Worm (Caenorhabditis elegans) whole organism, early embryonic: Measurements from ENCODE around the gene Y39A1A.2.

Experiments used
- B0310.2 ChIP-seq: sonication (generic microtip); optimal IDR thresholded peaks from 2 replicates; lab custom pipeline; 2016; ENCODE audit warnings: mild to moderate bottlenecking, missing genetic modification characterization, missing compliant biosample characterization
- F13C5.2 ChIP-seq: sonication (generic microtip); optimal IDR thresholded peaks from 2 replicates; lab custom pipeline; 2017; ENCODE audit warnings: mild to moderate bottlenecking, missing genetic modification characterization, inconsistent platforms, missing compliant biosample characterization
- aly-1 ChIP-seq: sonication (generic microtip); optimal IDR thresholded peaks from 2 replicates; lab custom pipeline; 2016; ENCODE audit warnings: missing genetic modification characterization, missing compliant biosample characterization
- ama-1 ChIP-seq: fragments of 150-350 bp; optimal IDR thresholded peaks from 2 replicates; lab custom pipeline; 2014
- ceh-13 ChIP-seq: fragments of 200-800 bp; sonication (Bioruptor generic); optimal IDR thresholded peaks from 2 replicates; lab custom pipeline; 2018; ENCODE audit warnings: mild to moderate bottlenecking, missing genetic modification characterization, missing compliant biosample characterization
- ceh-36 ChIP-seq: sonication (generic microtip); optimal IDR thresholded peaks from 2 replicates; lab custom pipeline; 2016; ENCODE audit warnings: missing genetic modification characterization, inconsistent platforms, missing compliant biosample characterization
- ets-7 ChIP-seq: sonication (generic microtip); optimal IDR thresholded peaks from 2 replicates; lab custom pipeline; 2016; ENCODE audit warnings: missing genotype, missing genetic modification characterization, missing compliant biosample characterization
- flt-1 ChIP-seq: fragments of 200-800 bp; sonication (Bioruptor generic); IDR thresholded peaks from 2 replicates; pipeline ENCODE4 v1.3.6; 2022; ENCODE audit warnings: missing genetic modification characterization, missing compliant biosample characterization
- hmbx-1 ChIP-seq: sonication (generic microtip); optimal IDR thresholded peaks from 2 replicates; lab custom pipeline; 2016; ENCODE audit warnings: mild to moderate bottlenecking, missing genetic modification characterization, missing compliant biosample characterization
- hmg-4 ChIP-seq: fragments of 200-800 bp; sonication (Bioruptor generic); optimal IDR thresholded peaks from 2 replicates; lab custom pipeline; 2018; ENCODE audit warnings: mild to moderate bottlenecking, missing genetic modification characterization, missing compliant biosample characterization
- hnd-1 ChIP-seq: sonication (generic microtip); optimal IDR thresholded peaks from 2 replicates; lab custom pipeline; 2016; ENCODE audit warnings: missing genetic modification characterization, missing compliant biosample characterization
- pes-1 ChIP-seq: fragments of 200-800 bp; sonication (Bioruptor generic); IDR thresholded peaks from 2 replicates; pipeline ENCODE4 v1.3.6; 2022; ENCODE audit warnings: missing genetic modification reagents, missing genetic modification characterization, missing compliant biosample characterization
- scrt-1 ChIP-seq: fragments of 200-800 bp; sonication (Bioruptor generic); IDR thresholded peaks from 2 replicates; pipeline ENCODE4 v1.3.6; 2022; ENCODE audit warnings: missing genetic modification characterization, missing compliant biosample characterization
- sea-1 ChIP-seq: fragments of 200-800 bp; sonication (Bioruptor generic); conservative IDR thresholded peaks from 2 replicates; pipeline ENCODE4 v1.3.6; 2022; ENCODE audit warnings: missing genetic modification characterization, missing compliant biosample characterization
- tbx-11 ChIP-seq: fragments of 200-800 bp; sonication (Bioruptor generic); IDR thresholded peaks from 2 replicates; pipeline ENCODE4 v1.3.6; 2022; ENCODE audit warnings: missing genetic modification characterization, missing compliant biosample characterization
- tbx-37 ChIP-seq: fragments of 200-800 bp; sonication (Bioruptor generic); conservative IDR thresholded peaks from 2 replicates; pipeline ENCODE4 v1.3.6; 2022; ENCODE audit warnings: missing genetic modification reagents, missing genetic modification characterization, missing compliant biosample characterization
- tra-4 ChIP-seq: sonication (generic microtip); optimal IDR thresholded peaks from 2 replicates; lab custom pipeline; 2017; ENCODE audit warnings: missing genetic modification characterization, missing compliant biosample characterization

Y39A1A.2 gene

DNA sequence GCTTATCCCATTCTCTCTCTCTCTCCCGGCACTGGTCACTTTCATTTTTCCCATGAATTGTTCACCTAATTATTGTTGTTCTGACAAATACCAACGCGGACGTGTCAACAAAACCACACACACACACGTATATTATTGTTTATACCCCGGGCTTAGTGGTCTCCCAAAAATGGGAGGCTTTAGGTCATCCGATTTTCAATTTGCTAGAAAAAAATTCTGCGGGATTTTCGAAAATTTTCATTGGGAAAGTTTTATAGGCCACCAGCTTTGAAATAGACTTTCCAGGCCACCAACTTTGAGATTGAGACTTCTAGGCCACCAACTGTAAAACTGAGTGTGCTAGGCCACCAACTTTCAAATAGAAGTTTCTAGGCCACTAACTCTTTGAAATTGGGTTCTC is 34.6 kb upstream of the Y39A1A.2 start:
- TF ChIP-seq aly-1 (tag; lab: Kevin White, UChicago) (no peak), ama-1 (no peak), tbx-37 (no peak), sea-1 (GFP tag; lab: Robert Waterston, UW) (no peak), F13C5.2 (tag; lab: Kevin White, UChicago) (no peak), tbx-11 (GFP tag; lab: Robert Waterston, UW) (no peak), pes-1 (GFP tag; lab: Robert Waterston, UW) (no peak), flt-1 (GFP tag; lab: Robert Waterston, UW) (no peak), hnd-1 (tag; lab: Kevin White, UChicago) (no peak), B0310.2 (tag; lab: Kevin White, UChicago) (no peak), hmg-4 (GFP tag; lab: Kevin White, UChicago) (no peak), ceh-36 (tag; lab: Kevin White, UChicago) (no peak), tra-4 (no peak), ets-7 (tag; lab: Kevin White, UChicago) (no peak), ceh-13 (no peak), hmbx-1 (tag; lab: Kevin White, UChicago) (no peak)

DNA sequence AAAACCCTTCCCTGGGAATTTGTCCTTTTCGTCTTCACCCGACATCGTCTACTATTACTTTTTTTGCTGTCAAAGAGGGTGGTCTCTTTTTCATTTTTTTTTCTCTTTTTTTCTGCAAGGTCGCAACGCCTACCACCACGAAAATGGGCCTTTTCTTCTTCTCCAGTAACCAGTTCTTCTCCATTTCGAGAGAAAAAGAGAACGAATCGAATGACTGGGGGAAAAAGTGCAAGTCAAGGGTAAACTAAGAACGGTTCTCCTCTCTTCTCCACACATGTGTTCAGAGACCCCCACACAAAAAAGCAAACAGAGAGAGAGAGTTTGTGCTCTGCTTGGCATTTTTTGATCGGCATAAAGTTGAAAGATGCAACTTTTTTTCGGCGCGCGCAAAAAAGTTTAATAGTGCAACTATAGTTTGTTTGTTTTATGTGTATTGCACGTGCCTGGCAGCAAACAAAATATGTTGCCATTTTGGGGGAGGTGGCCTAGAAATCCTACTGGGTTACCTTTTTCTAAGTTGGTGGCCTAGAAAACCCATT is 33.2 kb upstream of the Y39A1A.2 start:
- TF ChIP-seq aly-1 (tag; lab: Kevin White, UChicago) = no peak
- TF ChIP-seq pes-1 (GFP tag; lab: Robert Waterston, UW) = no peak
- TF ChIP-seq tbx-11 (GFP tag; lab: Robert Waterston, UW) = no peak
- no peak for TF ChIP-seq tbx-37
- no peak for TF ChIP-seq ceh-13
- TF ChIP-seq F13C5.2 (tag; lab: Kevin White, UChicago) = no peak
- no peak for TF ChIP-seq B0310.2 (tag; lab: Kevin White, UChicago)
- TF ChIP-seq flt-1 (GFP tag; lab: Robert Waterston, UW) = no peak

DNA sequence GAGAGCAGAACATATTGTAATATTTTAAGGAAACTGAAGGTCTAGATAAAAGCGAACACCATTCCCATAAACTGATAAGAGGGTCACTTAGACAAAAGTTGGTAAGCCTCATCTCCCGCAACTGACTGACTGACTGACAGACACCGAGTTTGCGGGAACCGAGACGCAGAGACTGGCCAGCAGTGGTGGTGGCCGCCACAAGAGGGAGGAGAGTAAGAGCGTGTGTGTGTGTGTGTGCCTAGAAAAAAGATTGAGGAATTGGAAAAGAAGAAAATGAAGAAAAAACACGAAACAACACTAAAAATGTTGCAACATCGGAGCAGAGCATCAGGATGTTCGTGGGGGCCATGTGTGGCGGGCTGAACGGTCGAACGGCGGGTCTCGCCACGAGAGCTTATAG is 31.2 kb upstream of the Y39A1A.2 start:
- no peak for TF ChIP-seq hmbx-1 (tag; lab: Kevin White, UChicago)
- TF ChIP-seq hnd-1 (tag; lab: Kevin White, UChicago) = no peak
- no peak for TF ChIP-seq flt-1 (GFP tag; lab: Robert Waterston, UW)
- no peak for TF ChIP-seq sea-1 (GFP tag; lab: Robert Waterston, UW)
- no peak for TF ChIP-seq F13C5.2 (tag; lab: Kevin White, UChicago)
- no peak for TF ChIP-seq hmg-4 (GFP tag; lab: Kevin White, UChicago)
- TF ChIP-seq ama-1 = no peak
- TF ChIP-seq aly-1 (tag; lab: Kevin White, UChicago) = no peak
- TF ChIP-seq scrt-1 (GFP tag; lab: Robert Waterston, UW) = no peak
- no peak for TF ChIP-seq ceh-13
- TF ChIP-seq tbx-37 = no peak
- no peak for TF ChIP-seq ceh-36 (tag; lab: Kevin White, UChicago)
- TF ChIP-seq ets-7 (tag; lab: Kevin White, UChicago) = no peak
- TF ChIP-seq tra-4 = no peak

ce11 chrIII:10634034-10634433 is 30.7 kb upstream of the Y39A1A.2 start:
- TF ChIP-seq sea-1 (GFP tag; lab: Robert Waterston, UW) (no peak), aly-1 (tag; lab: Kevin White, UChicago) (peak; percentile 47), pes-1 (GFP tag; lab: Robert Waterston, UW) (no peak; the same call in 1 of the 2 replicates), flt-1 (GFP tag; lab: Robert Waterston, UW) (0 out of 2 replicates have a peak, but pooled peaks have one; percentile 8)

- TF ChIP-seq tbx-37 (no peak), aly-1 (tag; lab: Kevin White, UChicago) (no peak), ets-7 (tag; lab: Kevin White, UChicago) (no peak), hmbx-1 (tag; lab: Kevin White, UChicago) (no peak), hnd-1 (tag; lab: Kevin White, UChicago) (no peak), F13C5.2 (tag; lab: Kevin White, UChicago) (no peak), ama-1 (no peak), pes-1 (GFP tag; lab: Robert Waterston, UW) (no peak), B0310.2 (tag; lab: Kevin White, UChicago) (no peak)
Observed at ce11 chrIII:10633403-10633674, 30.0 kb upstream of the Y39A1A.2 start, which contains the start of gene Y39A1A.9. TSS of gene Y39A1A.9 (minus strand) at chrIII:10633501.

- TF ChIP-seq tbx-11 (GFP tag; lab: Robert Waterston, UW) (no peak), ceh-13 (no peak)
Observed at ce11 chrIII:10632590-10633402, 29.4 kb upstream of the Y39A1A.2 start, which contains the start of gene Y39A1A.10. TSS of gene Y39A1A.10 (plus strand) at chrIII:10632728.

- TF ChIP-seq flt-1 (GFP tag; lab: Robert Waterston, UW) (no peak), ceh-13 (no peak), F13C5.2 (tag; lab: Kevin White, UChicago) (no peak), hnd-1 (tag; lab: Kevin White, UChicago) (no peak), aly-1 (tag; lab: Kevin White, UChicago) (no peak), B0310.2 (tag; lab: Kevin White, UChicago) (no peak), tra-4 (no peak), tbx-11 (GFP tag; lab: Robert Waterston, UW) (no peak), ama-1 (no peak), hmg-4 (GFP tag; lab: Kevin White, UChicago) (no peak), tbx-37 (no peak), ceh-36 (tag; lab: Kevin White, UChicago) (no peak), sea-1 (GFP tag; lab: Robert Waterston, UW) (no peak), hmbx-1 (tag; lab: Kevin White, UChicago) (no peak), pes-1 (GFP tag; lab: Robert Waterston, UW) (no peak), ets-7 (tag; lab: Kevin White, UChicago) (no peak), scrt-1 (GFP tag; lab: Robert Waterston, UW) (no peak)
Observed at ce11 chrIII:10631870-10632509, 28.6 kb upstream of the Y39A1A.2 start.
